Worm (Caenorhabditis elegans) whole organism, young adult: ENCODE measurements around the gene srh-99.

Experiments
- D2030.7 ChIP-seq: fragments of 200-800 bp; sonication (Bioruptor generic); IDR thresholded peaks from 2 replicates; pipeline ENCODE4 v1.3.6; 2022; ENCODE audit warnings: missing genetic modification reagents, missing genetic modification characterization, missing compliant biosample characterization
- ceh-91 ChIP-seq: fragments of 200-800 bp; sonication (Bioruptor generic); IDR thresholded peaks from 2 replicates; pipeline ENCODE4 v1.3.6; 2022; ENCODE audit warnings: missing genetic modification reagents, missing genetic modification characterization, missing compliant biosample characterization
- ets-4 ChIP-seq: fragments of 200-800 bp; sonication (Bioruptor generic); optimal IDR thresholded peaks from 2 replicates; lab custom pipeline; 2018; ENCODE audit warnings: mild to moderate bottlenecking, missing genetic modification characterization, missing compliant biosample characterization
- lsy-27 ChIP-seq: sonication (generic microtip); optimal IDR thresholded peaks from 2 replicates; lab custom pipeline; 2017; ENCODE audit warnings: missing genetic modification characterization, mild to moderate bottlenecking, missing compliant biosample characterization, antibody characterized with exemption, missing genotype, borderline replicate concordance; ENCODE audit not compliant: insufficient read depth
- mel-28 ChIP-seq: sonication (generic microtip); optimal IDR thresholded peaks from 2 replicates; lab custom pipeline; 2016; ENCODE audit warnings: borderline replicate concordance, mild to moderate bottlenecking, missing genetic modification characterization, missing compliant biosample characterization
- nfya-1 ChIP-seq: sonication (generic microtip); optimal IDR thresholded peaks from 2 replicates; lab custom pipeline; 2017; ENCODE audit warnings: antibody characterized with exemption, missing compliant biosample characterization, missing genetic modification characterization, borderline replicate concordance; ENCODE audit not compliant: insufficient read depth
- nfya-2 ChIP-seq: fragments of 200-800 bp; sonication (Bioruptor generic); IDR thresholded peaks from 2 replicates; pipeline ENCODE4 v1.3.6; 2022; ENCODE audit warnings: missing genetic modification reagents, missing genetic modification characterization, missing compliant biosample characterization
- rpc-1 ChIP-seq, 2 experiments: fragments of 150-350 bp in 1 of 2; sonication (generic microtip) in 1 of 2; optimal IDR thresholded peaks; 2 replicates each; lab custom pipeline; 2014 to 2018; ENCODE audit warnings: missing biosample characterization in 1 of 2, missing genetic modification characterization in 1 of 2, missing genetic modification reagents in 1 of 2, missing genotype in 1 of 2
- unc-62 ChIP-seq: fragments of 150-350 bp; optimal IDR thresholded peaks from 2 replicates; lab custom pipeline; 2014; ENCODE audit warnings: missing biosample characterization, missing genetic modification reagents, missing genetic modification characterization
- ztf-18 ChIP-seq: sonication (generic microtip); optimal IDR thresholded peaks from 2 replicates; lab custom pipeline; 2016; ENCODE audit warnings: missing genotype, mild to moderate bottlenecking, missing genetic modification characterization, missing compliant biosample characterization
- ztf-25 ChIP-seq: fragments of 200-800 bp; sonication (Bioruptor generic); IDR thresholded peaks from 2 replicates; pipeline ENCODE4 v1.3.6; 2022; ENCODE audit warnings: missing genetic modification reagents, missing genetic modification characterization, missing compliant biosample characterization
- ztf-6 ChIP-seq: fragments of 200-800 bp; sonication (Bioruptor generic); IDR thresholded peaks from 2 replicates; pipeline ENCODE4 v1.3.6; 2022; ENCODE audit warnings: missing genetic modification reagents, missing genetic modification characterization, missing compliant biosample characterization

- TF ChIP-seq ceh-91 (GFP tag; lab: Robert Waterston, UW): no peak
- TF ChIP-seq lsy-27 (tag; lab: Kevin White, UChicago): no peak
- no peak for TF ChIP-seq ets-4 (GFP tag; lab: Kevin White, UChicago)
- TF ChIP-seq mel-28 (tag; lab: Kevin White, UChicago): no peak
- no peak for TF ChIP-seq ztf-18 (tag; lab: Kevin White, UChicago)
- TF ChIP-seq ztf-25 (GFP tag; lab: Robert Waterston, UW): no peak
- TF ChIP-seq nfya-1 (tag; lab: Kevin White, UChicago): no peak
- no peak for TF ChIP-seq unc-62
- TF ChIP-seq rpc-1 (optimal IDR thresholded peaks at IDR 0.05; lab: Kevin White, UChicago): no peak
- TF ChIP-seq rpc-1 (tag; optimal IDR thresholded peaks at IDR 0.05; lab: Kevin White, UChicago): no peak
- no peak for TF ChIP-seq nfya-2
- no peak for TF ChIP-seq D2030.7 (GFP tag; lab: Robert Waterston, UW)
- no peak for TF ChIP-seq ztf-6
Measured at ce11 chrII:3681365-3682083, 34.8 kb downstream of the srh-99 start, which contains the start of gene F19B10.10.
